Worm (Caenorhabditis elegans) whole organism, late embryonic: ENCODE data around the gene kin-33.

ENCODE experiments used
- C08G9.2 ChIP-seq: sonication (generic microtip); optimal IDR thresholded peaks from 2 replicates; lab custom pipeline; 2016; ENCODE audit warnings: mild to moderate bottlenecking, missing genetic modification characterization, moderate library complexity, missing compliant biosample characterization
- C38D4.7 ChIP-seq: fragments of 200-800 bp; sonication (Bioruptor generic); optimal IDR thresholded peaks from 2 replicates; lab custom pipeline; 2018; ENCODE audit warnings: mild to moderate bottlenecking, missing genetic modification characterization, moderate library complexity, missing compliant biosample characterization
- F13H6.1 ChIP-seq: sonication (generic microtip); optimal IDR thresholded peaks from 2 replicates; lab custom pipeline; 2016; ENCODE audit warnings: missing genetic modification characterization, missing compliant biosample characterization
- Y22D7AL.16 ChIP-seq: sonication (generic microtip); optimal IDR thresholded peaks from 2 replicates; lab custom pipeline; 2016; ENCODE audit warnings: missing genetic modification characterization, missing compliant biosample characterization
- ahr-1 ChIP-seq: sonication (generic microtip); optimal IDR thresholded peaks from 2 replicates; lab custom pipeline; 2016; ENCODE audit warnings: missing genetic modification characterization, missing compliant biosample characterization
- ama-1 ChIP-seq: fragments of 150-350 bp; optimal IDR thresholded peaks from 2 replicates; lab custom pipeline; 2014
- ceh-14 ChIP-seq: sonication (generic microtip); optimal IDR thresholded peaks from 2 replicates; lab custom pipeline; 2016; ENCODE audit warnings: missing genotype, missing genetic modification characterization, missing compliant biosample characterization
- ceh-2 ChIP-seq: sonication (generic microtip); optimal IDR thresholded peaks from 2 replicates; lab custom pipeline; 2016; ENCODE audit warnings: missing genotype, missing genetic modification characterization, missing compliant biosample characterization
- ceh-24 ChIP-seq: sonication (generic microtip); optimal IDR thresholded peaks from 2 replicates; lab custom pipeline; 2016; ENCODE audit warnings: mild to moderate bottlenecking, missing genetic modification characterization, missing compliant biosample characterization
- ceh-30 ChIP-seq: fragments of 150-350 bp; optimal IDR thresholded peaks from 2 replicates; lab custom pipeline; 2014; ENCODE audit warnings: missing biosample characterization, missing genetic modification characterization
- ceh-34 ChIP-seq: sonication (generic microtip); optimal IDR thresholded peaks from 2 replicates; lab custom pipeline; 2016; ENCODE audit warnings: mild to moderate bottlenecking, missing genetic modification characterization, missing compliant biosample characterization
- ceh-48 ChIP-seq: sonication (generic microtip); optimal IDR thresholded peaks from 2 replicates; lab custom pipeline; 2016; ENCODE audit warnings: missing genetic modification characterization, inconsistent platforms, missing compliant biosample characterization
- ceh-9 ChIP-seq: sonication (generic microtip); optimal IDR thresholded peaks from 2 replicates; lab custom pipeline; 2016; ENCODE audit warnings: mild to moderate bottlenecking, missing genetic modification characterization, inconsistent platforms, missing compliant biosample characterization
- dmd-4 ChIP-seq: sonication (generic microtip); optimal IDR thresholded peaks from 2 replicates; lab custom pipeline; 2016; ENCODE audit warnings: borderline replicate concordance, missing genetic modification characterization, missing compliant biosample characterization
- dve-1 ChIP-seq: sonication (generic microtip); optimal IDR thresholded peaks from 2 replicates; lab custom pipeline; 2017; ENCODE audit warnings: antibody characterized with exemption, mild to moderate bottlenecking, missing genetic modification characterization, missing compliant biosample characterization
- elt-2 ChIP-seq: sonication (generic microtip); optimal IDR thresholded peaks from 2 replicates; lab custom pipeline; 2016; ENCODE audit warnings: missing genetic modification reagents, missing genetic modification characterization, missing compliant biosample characterization
- elt-4 ChIP-seq: sonication (generic microtip); optimal IDR thresholded peaks from 2 replicates; lab custom pipeline; 2016; ENCODE audit warnings: missing genetic modification characterization, missing compliant biosample characterization
- ets-4 ChIP-seq: sonication (generic microtip); optimal IDR thresholded peaks from 2 replicates; lab custom pipeline; 2016; ENCODE audit warnings: missing genetic modification characterization, missing compliant biosample characterization
- fax-1 ChIP-seq: sonication (generic microtip); optimal IDR thresholded peaks from 2 replicates; lab custom pipeline; 2016; ENCODE audit warnings: missing genotype, missing genetic modification characterization, missing compliant biosample characterization
- fkh-6 ChIP-seq: sonication (generic microtip); optimal IDR thresholded peaks from 2 replicates; lab custom pipeline; 2016; ENCODE audit warnings: missing genetic modification characterization, missing compliant biosample characterization
- gmeb-2 ChIP-seq: sonication (generic microtip); optimal IDR thresholded peaks from 2 replicates; lab custom pipeline; 2016; ENCODE audit warnings: missing genetic modification characterization, inconsistent platforms, missing compliant biosample characterization
- hlh-15 ChIP-seq: sonication (generic microtip); optimal IDR thresholded peaks from 2 replicates; lab custom pipeline; 2016; ENCODE audit warnings: missing genetic modification characterization, missing compliant biosample characterization
- hlh-30 ChIP-seq: sonication (generic microtip); optimal IDR thresholded peaks from 2 replicates; lab custom pipeline; 2017; ENCODE audit warnings: antibody characterized with exemption, missing genetic modification characterization, missing compliant biosample characterization; ENCODE audit not compliant: insufficient read depth
- hlh-6 ChIP-seq: sonication (generic microtip); optimal IDR thresholded peaks from 2 replicates; lab custom pipeline; 2016; ENCODE audit warnings: missing genotype, missing genetic modification characterization, missing compliant biosample characterization
- hlh-8 ChIP-seq: sonication (generic microtip); optimal IDR thresholded peaks from 2 replicates; lab custom pipeline; 2016; ENCODE audit warnings: missing genotype, missing genetic modification characterization, missing compliant biosample characterization
- lin-11 ChIP-seq: fragments of 200-800 bp; sonication (Bioruptor generic); optimal IDR thresholded peaks from 2 replicates; lab custom pipeline; 2018; ENCODE audit warnings: mild to moderate bottlenecking, missing genetic modification characterization, missing compliant biosample characterization
- madf-2 ChIP-seq: sonication (generic microtip); optimal IDR thresholded peaks from 2 replicates; lab custom pipeline; 2017; ENCODE audit warnings: missing genetic modification characterization, missing compliant biosample characterization
- mec-3 ChIP-seq: sonication (generic microtip); optimal IDR thresholded peaks from 2 replicates; lab custom pipeline; 2016; ENCODE audit warnings: borderline replicate concordance, missing genetic modification characterization, missing compliant biosample characterization
- nfya-1 ChIP-seq: sonication (generic microtip); optimal IDR thresholded peaks from 2 replicates; lab custom pipeline; 2017; ENCODE audit warnings: missing genetic modification characterization, mild to moderate bottlenecking, missing compliant biosample characterization, antibody characterized with exemption, moderate library complexity
- nhr-11 ChIP-seq: fragments of 150-350 bp; optimal IDR thresholded peaks from 2 replicates; lab custom pipeline; 2014; ENCODE audit warnings: missing biosample characterization, missing genetic modification characterization
- npax-4 ChIP-seq: sonication (generic microtip); optimal IDR thresholded peaks from 2 replicates; lab custom pipeline; 2016; ENCODE audit warnings: missing genetic modification characterization, missing compliant biosample characterization
- pag-3 ChIP-seq: sonication (generic microtip); optimal IDR thresholded peaks from 2 replicates; lab custom pipeline; 2016; ENCODE audit warnings: missing compliant biosample characterization, missing genetic modification characterization, borderline replicate concordance
- pax-1 ChIP-seq: fragments of 150-350 bp; optimal IDR thresholded peaks from 2 replicates; lab custom pipeline; 2014; ENCODE audit warnings: missing biosample characterization, missing genetic modification characterization
- ref-2 ChIP-seq: sonication (generic microtip); optimal IDR thresholded peaks from 2 replicates; lab custom pipeline; 2016; ENCODE audit warnings: missing genetic modification characterization, missing compliant biosample characterization
- sox-2 ChIP-seq: fragments of 200-800 bp; sonication (Bioruptor generic); IDR thresholded peaks from 2 replicates; pipeline ENCODE4 v1.3.6; 2022; ENCODE audit warnings: missing genetic modification reagents, missing genetic modification characterization, missing compliant biosample characterization
- syd-9 ChIP-seq: sonication (generic microtip); optimal IDR thresholded peaks from 2 replicates; lab custom pipeline; 2016; ENCODE audit warnings: mild to moderate bottlenecking, missing genetic modification characterization, moderate library complexity, missing compliant biosample characterization
- tbx-7 ChIP-seq: sonication (generic microtip); optimal IDR thresholded peaks from 2 replicates; lab custom pipeline; 2016; ENCODE audit warnings: missing genotype, missing genetic modification characterization, missing compliant biosample characterization
- unc-3 ChIP-seq, 2 experiments: fragments of 200-800 bp in 1 of 2; sonication (Bioruptor generic) in 1 of 2; sonication (generic microtip) in 1 of 2; conservative IDR thresholded peaks in 1 of 2; optimal IDR thresholded peaks in 1 of 2; 2 replicates each; pipeline versions ENCODE4 v1.3.6 to Lab custom; 2016 to 2022; ENCODE audit warnings: missing compliant biosample characterization in 2 of 2, missing genetic modification characterization in 2 of 2, missing genetic modification reagents in 1 of 2
- unc-42 ChIP-seq: sonication (generic microtip); optimal IDR thresholded peaks from 2 replicates; lab custom pipeline; 2016; ENCODE audit warnings: missing genotype, missing genetic modification characterization, missing compliant biosample characterization
- unc-55 ChIP-seq: sonication (generic microtip); optimal IDR thresholded peaks from 2 replicates; lab custom pipeline; 2017; ENCODE audit warnings: missing biosample characterization, missing genetic modification reagents, missing genetic modification characterization
- unc-86 ChIP-seq: sonication (generic microtip); optimal IDR thresholded peaks from 2 replicates; lab custom pipeline; 2016; ENCODE audit warnings: missing genetic modification characterization, missing compliant biosample characterization

Gene kin-33

ce11 chrV:242518-242917, 8.0 kb upstream of the kin-33 start, which contains the start of gene R02C2.7:
R02C2.7 (minus strand) TSS chrV:242618.
- TF ChIP-seq ceh-14 (tag; lab: Kevin White, UChicago), result no peak
- no peak for TF ChIP-seq fax-1 (tag; lab: Kevin White, UChicago)
- no peak for TF ChIP-seq dmd-4
- TF ChIP-seq madf-2, result no peak
- TF ChIP-seq ama-1, result no peak
- no peak for TF ChIP-seq ceh-34
- TF ChIP-seq ceh-9 (tag; lab: Kevin White, UChicago), result no peak
- TF ChIP-seq ceh-48 (tag; lab: Kevin White, UChicago), result no peak
- no peak for TF ChIP-seq gmeb-2 (tag; lab: Kevin White, UChicago)
- TF ChIP-seq hlh-8 (tag; lab: Kevin White, UChicago), result no peak
- TF ChIP-seq F13H6.1 (tag; lab: Kevin White, UChicago), result no peak

- TF ChIP-seq ceh-30 (tag; lab: Kevin White, UChicago) (no peak), hlh-6 (peak; percentile 1)
Observed at ce11 chrV:240287-240686, 5.8 kb upstream of the kin-33 start, which contains the start of gene txt-2. txt-2 (minus strand) TSS chrV:240500.

- TF ChIP-seq dve-1 (tag; lab: Kevin White, UChicago), result no peak
- TF ChIP-seq ceh-9 (tag; lab: Kevin White, UChicago), result no peak
- TF ChIP-seq F13H6.1 (tag; lab: Kevin White, UChicago), result no peak
- no peak for TF ChIP-seq pax-1 (tag; lab: Kevin White, UChicago)
- no peak for TF ChIP-seq ets-4 (tag; lab: Kevin White, UChicago)
- TF ChIP-seq tbx-7 (tag; lab: Kevin White, UChicago), result no peak
- no peak for TF ChIP-seq unc-55 (GFP tag; lab: Kevin White, UChicago)
- TF ChIP-seq ama-1, result no peak
- TF ChIP-seq ref-2, result no peak
- no peak for TF ChIP-seq C08G9.2 (tag; lab: Kevin White, UChicago)
- no peak for TF ChIP-seq unc-86
Observed at ce11 chrV:238094-238493, 3.6 kb upstream of the kin-33 start, which contains the start of gene R02C2.1. R02C2.1 (minus strand) TSS chrV:238194.

ce11 chrV:237012-237411, 2.5 kb upstream of the kin-33 start:
- TF ChIP-seq nhr-11 (tag; lab: Kevin White, UChicago), result no peak
- TF ChIP-seq mec-3, result no peak
- TF ChIP-seq hlh-15 (tag; lab: Kevin White, UChicago), result no peak
- no peak for TF ChIP-seq nfya-1 (tag; lab: Kevin White, UChicago)
- no peak for TF ChIP-seq syd-9 (tag; lab: Kevin White, UChicago)
- TF ChIP-seq elt-2, result no peak
- TF ChIP-seq ets-4 (tag; lab: Kevin White, UChicago), result no peak

ce11 chrV:219632-220031, 14.8 kb downstream of the kin-33 start, which contains the start of gene srh-80:
srh-80 (plus strand) TSS chrV:219932.
- TF ChIP-seq elt-4 (tag; lab: Kevin White, UChicago), result no peak

- TF ChIP-seq sox-2 (GFP tag; lab: Robert Waterston, UW), result no peak
- no peak for TF ChIP-seq unc-3 (GFP tag; conservative IDR thresholded peaks at IDR 0.05; lab: Robert Waterston, UW)
- TF ChIP-seq unc-3 (tag; optimal IDR thresholded peaks at IDR 0.05; lab: Kevin White, UChicago), result no peak
- TF ChIP-seq ceh-2 (tag; lab: Kevin White, UChicago), result no peak
- no peak for TF ChIP-seq ahr-1
- TF ChIP-seq hlh-30, result no peak
- no peak for TF ChIP-seq pag-3
- no peak for TF ChIP-seq hlh-8 (tag; lab: Kevin White, UChicago)
- no peak for TF ChIP-seq lin-11 (tag; lab: Kevin White, UChicago)
- no peak for TF ChIP-seq fkh-6 (tag; lab: Kevin White, UChicago)
- no peak for TF ChIP-seq Y22D7AL.16 (tag; lab: Kevin White, UChicago)
- TF ChIP-seq C38D4.7 (GFP tag; lab: Kevin White, UChicago), result no peak
- no peak for TF ChIP-seq ceh-24 (tag; lab: Kevin White, UChicago)
- TF ChIP-seq npax-4, result no peak
- TF ChIP-seq unc-42 (tag; lab: Kevin White, UChicago), result no peak
Observed at ce11 chrV:216847-217246, 17.6 kb downstream of the kin-33 start, which contains the start of gene srh-78. srh-78 (plus strand) TSS chrV:217147.
